Fruit fly (Drosophila melanogaster) whole organism: ENCODE measurements around the gene CG16853.

Experiments
- CG8478 ChIP-seq: fragments of >200 bp; optimal IDR thresholded peaks from 2 replicates; lab custom pipeline; 2018; ENCODE audit warnings: inconsistent platforms
- Dll ChIP-seq: fragments of >200 bp; optimal IDR thresholded peaks from 2 replicates; lab custom pipeline; 2017
- EcR ChIP-seq, 2 experiments: fragments of >200 bp; optimal IDR thresholded peaks; 2 replicates each; lab custom pipeline; 2017; ENCODE audit warnings: missing biosample characterization in 2 of 2, missing genetic modification characterization in 2 of 2, missing genetic modification reagents in 2 of 2
- pan ChIP-seq: fragments of >200 bp; optimal IDR thresholded peaks from 2 replicates; lab custom pipeline; 2017
- psq ChIP-seq: fragments of >200 bp; optimal IDR thresholded peaks from 2 replicates; lab custom pipeline; 2017
- usp ChIP-seq: fragments of >200 bp; optimal IDR thresholded peaks from 2 replicates; lab custom pipeline; 2017; ENCODE audit warnings: missing biosample characterization, missing genetic modification characterization, mixed read lengths

CG16853 gene

dm6 chr2L:13570982-13571426, 28.9 kb downstream of the CG16853 start:
- TF ChIP-seq pan (lab: Kevin White, UChicago) (no peak), psq (no peak), Dll (lab: Kevin White, UChicago) (no peak), CG8478 (lab: Kevin White, UChicago) (no peak), EcR (GFP tag; optimal IDR thresholded peaks at IDR 0.05; lab: Kevin White, UChicago) (no peak), usp (GFP tag; lab: Kevin White, UChicago) (no peak)

dm6 chr2L:13571791-13572451, 29.9 kb downstream of the CG16853 start:
- TF ChIP-seq CG8478 (lab: Kevin White, UChicago) = no peak
- TF ChIP-seq pan (lab: Kevin White, UChicago) = peak; percentile 70

dm6 chr2L:13586655-13587054, 44.6 kb downstream of the CG16853 start:
- TF ChIP-seq psq (no peak), Dll (lab: Kevin White, UChicago) (no peak), pan (lab: Kevin White, UChicago) (no peak), EcR (GFP tag; optimal IDR thresholded peaks at IDR 0.05; lab: Kevin White, UChicago) (no peak), CG8478 (lab: Kevin White, UChicago) (no peak), usp (GFP tag; lab: Kevin White, UChicago) (no peak)

DNA sequence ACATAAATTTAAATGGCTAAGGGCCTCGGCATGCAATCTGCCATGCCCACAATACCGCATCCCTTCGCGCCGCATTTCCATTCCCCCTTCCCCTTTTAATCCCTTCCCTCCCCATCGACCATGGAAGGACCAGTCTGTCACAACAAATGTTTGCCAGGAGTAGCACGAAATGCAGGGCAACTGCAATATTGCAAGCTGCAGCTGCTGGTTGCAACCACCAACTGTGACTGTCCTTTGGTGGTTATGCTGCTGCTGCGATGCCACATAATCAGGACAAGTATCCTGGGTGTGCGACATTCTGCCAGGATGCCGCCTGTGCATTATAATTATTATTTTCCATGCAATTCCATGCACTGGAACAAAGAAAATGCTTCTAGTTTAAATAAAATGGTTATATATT, 49.3 kb downstream of the CG16853 start:
- TF ChIP-seq psq (no peak), pan (lab: Kevin White, UChicago) (no peak), CG8478 (lab: Kevin White, UChicago) (no peak), Dll (lab: Kevin White, UChicago) (no peak), EcR (GFP tag; optimal IDR thresholded peaks at IDR 0.05; lab: Kevin White, UChicago) (no peak), usp (GFP tag; lab: Kevin White, UChicago) (no peak)
